Fruit fly (Drosophila melanogaster) Kc167 (cell line): Measurements from ENCODE around the gene Atg14.

Source experiments
- Myc ChIP-seq: fragments of >200 bp; optimal IDR thresholded peaks from 2 replicates; lab custom pipeline; 2017; ENCODE audit warnings: missing external identifiers
- Sin3A ChIP-seq: fragments of >200 bp; optimal IDR thresholded peaks from 2 replicates; lab custom pipeline; 2018; ENCODE audit warnings: missing external identifiers
- h ChIP-seq: fragments of >200 bp; optimal IDR thresholded peaks from 3 replicates; lab custom pipeline; 2018; ENCODE audit warnings: missing external identifiers
- insv ChIP-seq: fragments of >200 bp; optimal IDR thresholded peaks from 3 replicates; lab custom pipeline; 2018; ENCODE audit warnings: missing external identifiers
- psq ChIP-seq: fragments of >200 bp; optimal IDR thresholded peaks from 2 replicates; lab custom pipeline; 2017; ENCODE audit warnings: missing external identifiers

DNA sequence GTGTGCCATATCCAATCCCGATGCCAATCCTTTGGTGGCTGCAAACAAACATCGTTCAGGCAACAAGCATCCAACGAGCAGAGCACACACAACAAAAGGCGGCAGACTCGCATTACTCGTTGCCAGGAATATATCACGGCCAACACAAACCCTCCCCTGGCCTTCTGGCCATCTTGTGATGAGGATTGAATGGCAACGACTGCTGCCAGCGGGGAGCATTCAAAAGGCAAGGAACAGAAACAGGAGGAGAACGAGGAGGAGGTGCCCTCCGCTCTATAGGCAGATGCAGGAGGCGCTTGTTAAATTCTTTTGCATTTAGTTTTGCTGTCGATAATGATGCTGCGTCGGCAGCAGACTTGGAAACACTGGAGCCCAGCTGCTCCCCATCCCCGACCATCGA lies 20.7 kb upstream of the Atg14 start:
- TF ChIP-seq psq (no peak), h (no peak), Myc (no peak), Sin3A (lab: Kevin White, UChicago) (no peak), insv (lab: Kevin White, UChicago) (no peak)
